Worm (Caenorhabditis elegans) whole organism, L4 larva: Measurements from ENCODE around the gene F52E1.3.

Experiments
- F10B5.3 ChIP-seq: sonication (generic microtip); optimal IDR thresholded peaks from 2 replicates; lab custom pipeline; 2016; ENCODE audit warnings: mild to moderate bottlenecking, missing genetic modification characterization, missing compliant biosample characterization
- F26F4.8 ChIP-seq: fragments of 200-800 bp; sonication (Bioruptor generic); conservative IDR thresholded peaks from 2 replicates; pipeline ENCODE4 v1.3.6; 2022; ENCODE audit warnings: missing genetic modification characterization, missing compliant biosample characterization
- F44E2.7 ChIP-seq: fragments of 200-800 bp; sonication (Bioruptor generic); IDR thresholded peaks from 2 replicates; pipeline ENCODE4 v2.1.2; 2022; ENCODE audit warnings: missing genetic modification characterization, missing compliant biosample characterization
- Y48G9A.11 ChIP-seq: fragments of 200-800 bp; sonication (Bioruptor generic); IDR thresholded peaks from 2 replicates; pipeline ENCODE4 v1.3.6; 2022; ENCODE audit warnings: missing genetic modification reagents, missing genetic modification characterization, missing compliant biosample characterization
- aha-1 ChIP-seq: fragments of 150-350 bp; peaks from one replicate; lab custom pipeline; 2014; ENCODE audit warnings: missing biosample characterization, missing genetic modification characterization
- ceh-20 ChIP-seq: fragments of 200-800 bp; sonication (Bioruptor generic); IDR thresholded peaks from 2 replicates; pipeline ENCODE4 v1.3.6; 2022; ENCODE audit warnings: missing genetic modification reagents, missing genetic modification characterization, missing compliant biosample characterization
- ceh-32 ChIP-seq: sonication (generic microtip); optimal IDR thresholded peaks from 2 replicates; lab custom pipeline; 2016; ENCODE audit warnings: mild to moderate bottlenecking, missing genetic modification characterization, missing compliant biosample characterization; ENCODE audit not compliant: poor library complexity
- ceh-62 ChIP-seq: sonication (generic microtip); optimal IDR thresholded peaks from 2 replicates; lab custom pipeline; 2017; ENCODE audit warnings: missing biosample characterization, missing genetic modification characterization
- cey-2 ChIP-seq: sonication (generic microtip); optimal IDR thresholded peaks from 3 replicates; lab custom pipeline; 2017; ENCODE audit warnings: missing genetic modification characterization, mild to moderate bottlenecking, missing compliant biosample characterization, antibody characterized with exemption, borderline replicate concordance; ENCODE audit not compliant: insufficient read depth
- daf-16 ChIP-seq, 3 experiments: sonication (generic microtip); optimal IDR thresholded peaks; 2 replicates each; lab custom pipeline; 2016 to 2017; ENCODE audit warnings: missing genetic modification characterization in 3 of 3, missing genetic modification reagents in 3 of 3, mild to moderate bottlenecking in 2 of 3, missing compliant biosample characterization in 2 of 3, missing biosample characterization in 1 of 3, moderate library complexity in 1 of 3
- daf-19 ChIP-seq: fragments of 200-800 bp; sonication (Bioruptor generic); conservative IDR thresholded peaks from 2 replicates; pipeline ENCODE4 v1.3.6; 2022; ENCODE audit warnings: missing genetic modification characterization, missing compliant biosample characterization
- dmd-6 ChIP-seq: fragments of 200-800 bp; sonication (Bioruptor generic); IDR thresholded peaks from 2 replicates; pipeline ENCODE4 v1.3.6; 2022; ENCODE audit warnings: missing genetic modification reagents, missing genetic modification characterization, missing compliant biosample characterization
- dve-1 ChIP-seq: sonication (generic microtip); optimal IDR thresholded peaks from 2 replicates; lab custom pipeline; 2017; ENCODE audit warnings: antibody characterized with exemption, mild to moderate bottlenecking, missing genetic modification characterization, missing compliant biosample characterization; ENCODE audit not compliant: insufficient read depth
- egl-27 ChIP-seq: sonication (generic microtip); optimal IDR thresholded peaks from 3 replicates; lab custom pipeline; 2017; ENCODE audit warnings: missing biosample characterization, missing genetic modification reagents, missing genetic modification characterization
- egl-43 ChIP-seq: fragments of 200-800 bp; sonication (Bioruptor generic); IDR thresholded peaks from 2 replicates; pipeline ENCODE4 v1.3.6; 2022; ENCODE audit warnings: missing genetic modification reagents, missing genetic modification characterization, missing compliant biosample characterization
- hif-1 ChIP-seq, 2 experiments: sonication (generic microtip); optimal IDR thresholded peaks; 2 replicates each; lab custom pipeline; 2016 to 2017; ENCODE audit warnings: missing compliant biosample characterization in 2 of 2, missing genetic modification characterization in 2 of 2, missing genetic modification reagents in 2 of 2, missing genotype in 2 of 2, mild to moderate bottlenecking in 1 of 2
- hlh-11 ChIP-seq: fragments of 200-800 bp; sonication (Bioruptor generic); optimal IDR thresholded peaks from 2 replicates; lab custom pipeline; 2018; ENCODE audit warnings: mild to moderate bottlenecking, missing genetic modification characterization, missing compliant biosample characterization
- hlh-30 ChIP-seq: sonication (generic microtip); optimal IDR thresholded peaks from 2 replicates; lab custom pipeline; 2017; ENCODE audit warnings: antibody characterized with exemption, mild to moderate bottlenecking, missing genetic modification characterization, missing compliant biosample characterization; ENCODE audit not compliant: insufficient read depth
- hmg-1.1 ChIP-seq: fragments of 200-800 bp; sonication (Bioruptor generic); IDR thresholded peaks from 2 replicates; pipeline ENCODE4 v1.3.6; 2022; ENCODE audit warnings: missing genetic modification reagents, missing genetic modification characterization, missing compliant biosample characterization
- lin-13 ChIP-seq: fragments of 150-350 bp; optimal IDR thresholded peaks from 2 replicates; lab custom pipeline; 2014; ENCODE audit warnings: missing biosample characterization, missing genetic modification reagents, missing genetic modification characterization
- lin-15B ChIP-seq: fragments of 150-350 bp; sonication (generic microtip); optimal IDR thresholded peaks from 3 replicates; lab custom pipeline; 2014; ENCODE audit warnings: missing biosample characterization, missing genetic modification characterization
- lsy-2 ChIP-seq, 2 experiments: fragments of 150-350 bp in 1 of 2; sonication (generic microtip) in 1 of 2; optimal IDR thresholded peaks; 2 replicates each; lab custom pipeline; 2014 to 2017; ENCODE audit warnings: missing biosample characterization in 2 of 2, missing genetic modification characterization in 2 of 2
- mes-2 ChIP-seq: sonication (generic microtip); optimal IDR thresholded peaks from 2 replicates; lab custom pipeline; 2016; ENCODE audit warnings: missing genotype, mild to moderate bottlenecking, missing genetic modification characterization, missing compliant biosample characterization; ENCODE audit not compliant: poor library complexity, severe bottlenecking
- nhr-102 ChIP-seq: sonication (generic microtip); optimal IDR thresholded peaks from 2 replicates; lab custom pipeline; 2016; ENCODE audit warnings: mild to moderate bottlenecking, missing genetic modification characterization, moderate library complexity, missing compliant biosample characterization
- nhr-11 ChIP-seq: fragments of 150-350 bp; optimal IDR thresholded peaks from 2 replicates; lab custom pipeline; 2014; ENCODE audit warnings: missing biosample characterization, missing genetic modification characterization
- nhr-41 ChIP-seq: fragments of 200-800 bp; sonication (Bioruptor generic); IDR thresholded peaks from 2 replicates; pipeline ENCODE4 v1.3.6; 2022; ENCODE audit warnings: missing genetic modification reagents, missing genetic modification characterization, missing compliant biosample characterization
- nhr-42 ChIP-seq: fragments of 200-800 bp; sonication (Bioruptor generic); IDR thresholded peaks from 2 replicates; pipeline ENCODE4 v1.3.6; 2022; ENCODE audit warnings: missing genetic modification characterization, missing compliant biosample characterization
- nhr-6 ChIP-seq: fragments of 150-350 bp; optimal IDR thresholded peaks from 2 replicates; lab custom pipeline; 2014; ENCODE audit warnings: missing biosample characterization, missing genetic modification characterization
- nhr-76 ChIP-seq: fragments of 150-350 bp; optimal IDR thresholded peaks from 2 replicates; lab custom pipeline; 2014; ENCODE audit warnings: missing biosample characterization, missing genetic modification characterization
- pha-4 ChIP-seq, 2 experiments: fragments of 150-350 bp in 1 of 2; fragments of 200-800 bp in 1 of 2; sonication (Bioruptor generic) in 1 of 2; IDR thresholded peaks in 1 of 2; optimal IDR thresholded peaks in 1 of 2; 2 replicates each; pipeline versions ENCODE4 v1.3.6 to Lab custom; 2014 to 2022; ENCODE audit warnings: missing genetic modification characterization in 2 of 2, missing genetic modification reagents in 2 of 2, missing biosample characterization in 1 of 2, missing compliant biosample characterization in 1 of 2
- php-3 ChIP-seq: fragments of 200-800 bp; sonication (Bioruptor generic); IDR thresholded peaks from 2 replicates; pipeline ENCODE4 v1.3.6; 2022; ENCODE audit warnings: missing genetic modification reagents, missing genetic modification characterization, missing compliant biosample characterization
- pqm-1 ChIP-seq: sonication (generic microtip); optimal IDR thresholded peaks from 2 replicates; lab custom pipeline; 2017; ENCODE audit warnings: missing biosample characterization, missing genetic modification characterization
- rbr-2 ChIP-seq: sonication (generic microtip); optimal IDR thresholded peaks from 2 replicates; lab custom pipeline; 2016; ENCODE audit warnings: missing genotype, missing genetic modification characterization, missing compliant biosample characterization
- saeg-2 ChIP-seq: fragments of 200-800 bp; sonication (Bioruptor generic); IDR thresholded peaks from 2 replicates; pipeline ENCODE4 v1.3.6; 2022; ENCODE audit warnings: missing genetic modification reagents, missing genetic modification characterization, missing compliant biosample characterization
- spr-3 ChIP-seq: fragments of 200-800 bp; sonication (Bioruptor generic); optimal IDR thresholded peaks from 2 replicates; lab custom pipeline; 2018; ENCODE audit warnings: mild to moderate bottlenecking, missing genetic modification characterization, missing compliant biosample characterization
- tra-1 ChIP-seq: fragments of 200-800 bp; sonication (Bioruptor generic); IDR thresholded peaks from 2 replicates; pipeline ENCODE4 v1.3.6; 2022; ENCODE audit warnings: missing genetic modification reagents, missing genetic modification characterization, missing compliant biosample characterization
- unc-130 ChIP-seq: sonication (generic microtip); optimal IDR thresholded peaks from 2 replicates; lab custom pipeline; 2016; ENCODE audit warnings: missing genetic modification reagents, missing genetic modification characterization, missing compliant biosample characterization
- unc-62 ChIP-seq, 3 experiments: fragments of 150-350 bp in 1 of 3; sonication (generic microtip); optimal IDR thresholded peaks in 2 of 3; peaks in 1 of 3; 1 replicate in 1 of 3; 2 replicates in 2 of 3; lab custom pipeline; 2014 to 2017; ENCODE audit warnings: missing biosample characterization in 3 of 3, missing genetic modification characterization in 3 of 3, missing genetic modification reagents in 3 of 3, missing genotype in 1 of 3
- vab-7 ChIP-seq: fragments of 200-800 bp; sonication (Bioruptor generic); IDR thresholded peaks from 2 replicates; pipeline ENCODE4 v1.3.6; 2022; ENCODE audit warnings: missing genetic modification reagents, missing genetic modification characterization, missing compliant biosample characterization
- zag-1 ChIP-seq: fragments of 150-350 bp; optimal IDR thresholded peaks from 2 replicates; lab custom pipeline; 2014; ENCODE audit warnings: missing biosample characterization, missing genetic modification characterization

F52E1.3 gene

ce11 chrV:8426210-8426609, 31.6 kb downstream of the F52E1.3 start (continued):
- no peak for TF ChIP-seq egl-27 (tag; lab: Kevin White, UChicago)
- no peak for TF ChIP-seq pqm-1
- peak in 1 of 2 experiments; percentile 23 for TF ChIP-seq lsy-2 (tag; optimal IDR thresholded peaks at IDR 0.05; lab: Kevin White, UChicago)
- TF ChIP-seq aha-1 (tag; lab: Kevin White, UChicago), result peak; percentile 68
- no peak for TF ChIP-seq Y48G9A.11 (GFP tag; lab: Robert Waterston, UW)
- no peak for TF ChIP-seq daf-19 (GFP tag; lab: Robert Waterston, UW)
- TF ChIP-seq dve-1 (tag; lab: Kevin White, UChicago), result peak; percentile 6
- TF ChIP-seq F26F4.8 (GFP tag; lab: Robert Waterston, UW), result no peak

DNA sequence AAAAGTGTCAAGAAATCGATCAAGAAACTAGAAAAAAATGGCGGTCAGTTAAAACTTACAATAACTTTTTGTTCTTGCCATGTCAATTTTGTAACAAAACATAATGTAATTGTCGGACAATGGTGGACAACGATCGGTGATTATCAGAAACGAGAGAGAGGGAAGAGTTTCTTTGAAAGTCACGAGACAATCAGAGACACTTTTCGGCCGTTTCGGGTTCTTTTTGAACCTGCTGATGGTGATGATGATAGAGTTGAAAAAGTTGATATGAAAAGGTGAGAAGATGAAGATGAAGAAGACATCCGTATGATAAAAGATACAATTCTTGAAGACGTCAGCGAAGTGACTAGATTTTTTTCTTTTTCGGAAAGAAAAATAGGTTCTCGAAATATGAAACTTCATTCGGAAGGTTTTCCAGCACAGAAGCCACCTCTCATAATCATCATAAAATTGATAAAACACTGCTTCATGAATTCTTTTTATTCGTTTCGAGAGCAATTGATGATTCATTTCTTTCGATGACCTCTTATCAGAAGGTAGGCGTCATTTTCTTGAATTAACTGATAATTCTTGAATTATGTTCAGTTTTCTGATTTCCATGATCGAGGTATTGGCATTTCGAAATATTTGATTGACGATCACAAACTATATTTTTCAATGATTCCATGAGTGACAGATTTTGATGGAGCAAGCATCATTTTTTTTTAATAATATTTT, 32.3 kb downstream of the F52E1.3 start:
- TF ChIP-seq cey-2 (tag; lab: Kevin White, UChicago) (peak; percentile 29), hlh-11 (tag; lab: Kevin White, UChicago) (peak; percentile 41), daf-16 (GFP tag; optimal IDR thresholded peaks at IDR 0.05; lab: Kevin White, UChicago) (no peak), daf-16 (tag; optimal IDR thresholded peaks at IDR 0.05; lab: Kevin White, UChicago) (peak; percentile 4), nhr-11 (tag; lab: Kevin White, UChicago) (no peak), tra-1 (GFP tag; lab: Robert Waterston, UW) (0 out of 2 replicates have a peak, but pooled peaks have one; percentile 8), unc-62 (GFP tag; optimal IDR thresholded peaks at IDR 0.05 in 1 of 2; lab: Kevin White, UChicago) (peak in 1 of 2 experiments; percentile 75), unc-62 (tag; optimal IDR thresholded peaks at IDR 0.05; lab: Kevin White, UChicago) (no peak), dmd-6 (GFP tag; lab: Robert Waterston, UW) (peak; percentile 79), mes-2 (tag; lab: Kevin White, UChicago) (no peak), nhr-41 (GFP tag; lab: Robert Waterston, UW) (peak; percentile 40; the same call in 1 of the 2 replicates), hlh-30 (tag; lab: Kevin White, UChicago) (peak; percentile 67), rbr-2 (tag; lab: Kevin White, UChicago) (no peak)

DNA sequence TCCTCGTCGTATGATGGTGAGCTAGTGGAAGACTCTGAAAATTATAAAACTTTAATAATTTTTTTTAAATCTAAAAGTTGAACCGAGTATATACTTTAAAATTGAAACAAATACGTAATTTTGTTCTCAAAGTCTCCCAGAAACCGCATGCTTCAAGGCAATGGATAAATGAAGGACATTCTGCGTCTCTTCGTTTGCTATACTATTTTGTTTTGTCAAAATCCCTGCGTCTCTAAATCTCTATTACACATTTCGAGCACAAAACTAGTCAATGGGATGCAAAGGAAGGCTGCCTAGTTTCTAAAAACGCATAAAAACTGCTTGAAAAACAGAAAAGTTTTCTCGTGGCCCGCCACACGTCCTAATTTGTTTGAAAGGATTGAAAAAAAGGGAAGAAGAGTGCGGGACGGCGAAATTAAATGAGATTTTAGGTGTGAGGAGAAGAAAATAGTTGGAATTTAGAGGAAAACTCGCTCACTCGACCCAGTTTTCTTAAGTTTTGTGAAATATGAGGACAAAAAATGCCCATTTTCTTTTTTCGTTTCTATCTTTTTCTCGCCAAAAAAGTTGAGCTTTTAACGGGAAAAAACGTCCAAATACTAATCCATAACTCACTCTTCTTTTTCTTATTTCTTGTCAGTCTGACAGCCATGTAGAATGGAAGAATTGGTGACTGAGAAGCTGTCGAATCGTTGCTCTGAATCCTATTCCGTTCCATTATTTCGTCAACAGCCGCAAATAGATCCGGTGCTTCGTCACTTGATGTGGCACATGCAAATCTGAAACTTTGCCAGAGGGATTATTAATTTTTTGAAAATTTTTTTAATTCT, 34.2 kb downstream of the F52E1.3 start:
- TF ChIP-seq nhr-102 (tag; lab: Kevin White, UChicago) (no peak), vab-7 (GFP tag; lab: Robert Waterston, UW) (no peak), nhr-11 (tag; lab: Kevin White, UChicago) (no peak), nhr-76 (tag; lab: Kevin White, UChicago) (no peak), Y48G9A.11 (GFP tag; lab: Robert Waterston, UW) (no peak), hlh-30 (tag; lab: Kevin White, UChicago) (peak; percentile 38), nhr-42 (GFP tag; lab: Robert Waterston, UW) (no peak), hmg-1.1 (GFP tag; lab: Robert Waterston, UW) (0 out of 2 replicates have a peak, but pooled peaks have one; percentile 22), pha-4 (GFP tag; IDR thresholded peaks at IDR 0.05; lab: Robert Waterston, UW) (no peak), pha-4 (tag; optimal IDR thresholded peaks at IDR 0.05; lab: Kevin White, UChicago) (no peak), F44E2.7 (GFP tag; lab: Robert Waterston, UW) (no peak), ceh-62 (tag; lab: Kevin White, UChicago) (no peak), hif-1 (tag; optimal IDR thresholded peaks at IDR 0.05; lab: Kevin White, UChicago) (no peak), zag-1 (tag; lab: Kevin White, UChicago) (no peak), saeg-2 (GFP tag; lab: Robert Waterston, UW) (no peak), lin-15B (tag; lab: Kevin White, UChicago) (no peak), unc-130 (GFP tag; lab: Kevin White, UChicago) (no peak), ceh-32 (no peak), F10B5.3 (tag; lab: Kevin White, UChicago) (no peak), unc-62 (GFP tag; optimal IDR thresholded peaks at IDR 0.05 in 1 of 2; lab: Kevin White, UChicago) (peak in 1 of 2 experiments; percentile 96), unc-62 (tag; optimal IDR thresholded peaks at IDR 0.05; lab: Kevin White, UChicago) (no peak), spr-3 (GFP tag; lab: Kevin White, UChicago) (no peak), nhr-6 (tag; lab: Kevin White, UChicago) (no peak), php-3 (GFP tag; lab: Robert Waterston, UW) (no peak), lsy-2 (tag; optimal IDR thresholded peaks at IDR 0.05; lab: Kevin White, UChicago) (peak in 1 of 2 experiments; percentile 44), lin-13 (GFP tag; lab: Kevin White, UChicago) (no peak), ceh-20 (GFP tag; lab: Robert Waterston, UW) (no peak), egl-43 (GFP tag; lab: Robert Waterston, UW) (no peak), F26F4.8 (GFP tag; lab: Robert Waterston, UW) (no peak)
